Worm (Caenorhabditis elegans): ENCODE data around the gene nhr-56.

Gene nhr-56

ce11 chrV:2228781-2229180 lies 10.0 kb downstream of the nhr-56 start, which contains the start of gene nhr-126:
Gene nhr-126, plus strand, starts transcription at chrV:2229081.
- TF ChIP-seq ceh-82 (tag; optimal IDR thresholded peaks at IDR 0.05), result no peak
- no peak for TF ChIP-seq lir-3 (tag; optimal IDR thresholded peaks at IDR 0.05)
- no peak for TF ChIP-seq ztf-11 (tag; optimal IDR thresholded peaks at IDR 0.05)
- no peak for TF ChIP-seq lsy-2 (tag; optimal IDR thresholded peaks at IDR 0.05)
- TF ChIP-seq hmg-1.1 (GFP tag; IDR thresholded peaks at IDR 0.05), result no peak
- TF ChIP-seq nhr-6 (tag; optimal IDR thresholded peaks at IDR 0.05), result no peak
- no peak for TF ChIP-seq zip-2 (tag; optimal IDR thresholded peaks at IDR 0.05)
- TF ChIP-seq mep-1 (tag; optimal IDR thresholded peaks at IDR 0.05), result no peak

- peak; percentile 44 for TF ChIP-seq dve-1 (tag; optimal IDR thresholded peaks at IDR 0.05; ENCODE audit: insufficient read depth)
- no peak for TF ChIP-seq arid-1 (GFP tag; conservative IDR thresholded peaks at IDR 0.05)
- TF ChIP-seq hlh-30 (tag; optimal IDR thresholded peaks at IDR 0.05; ENCODE audit: insufficient read depth), result peak; percentile 87
- TF ChIP-seq lsy-2 (tag; optimal IDR thresholded peaks at IDR 0.05), result peak in 1 of 2 experiments; percentile 3
- TF ChIP-seq nhr-28 (tag; optimal IDR thresholded peaks at IDR 0.05), result peak; percentile 30
- TF ChIP-seq mes-2 (tag; optimal IDR thresholded peaks at IDR 0.05; ENCODE audit: poor library complexity, severe bottlenecking), result peak; percentile 6
- no peak for TF ChIP-seq F49E8.2 (tag; optimal IDR thresholded peaks at IDR 0.05; ENCODE audit: borderline replicate concordance)
- no peak for TF ChIP-seq daf-16 (GFP tag; optimal IDR thresholded peaks at IDR 0.05)
- TF ChIP-seq daf-16 (tag; optimal IDR thresholded peaks at IDR 0.05), result peak; percentile 44
- peak; percentile 15 for TF ChIP-seq hlh-11 (tag; optimal IDR thresholded peaks at IDR 0.05)
- TF ChIP-seq unc-62 (GFP tag; optimal IDR thresholded peaks at IDR 0.05 in 1 of 2), result peak in 1 of 2 experiments; percentile 55
- no peak for TF ChIP-seq unc-62 (tag; optimal IDR thresholded peaks at IDR 0.05)
Observed at ce11 chrV:2230912-2231311, 12.1 kb downstream of the nhr-56 start, which contains the start of gene nhr-134. Gene nhr-134, plus strand, starts transcription at chrV:2231223.

- TF ChIP-seq set-16 (GFP tag; IDR thresholded peaks at IDR 0.05) (no peak), pqm-1 (tag; optimal IDR thresholded peaks at IDR 0.05) (no peak), hlh-11 (tag; optimal IDR thresholded peaks at IDR 0.05) (no peak), tag-97 (GFP tag; IDR thresholded peaks at IDR 0.05) (no peak), ztf-11 (tag; optimal IDR thresholded peaks at IDR 0.05) (no peak), F26F4.8 (GFP tag; conservative IDR thresholded peaks at IDR 0.05) (no peak), daf-8 (GFP tag; IDR thresholded peaks at IDR 0.05) (no peak), nhr-77 (tag; optimal IDR thresholded peaks at IDR 0.05) (no peak), nhr-41 (GFP tag; IDR thresholded peaks at IDR 0.05) (no peak), nhr-11 (tag; optimal IDR thresholded peaks at IDR 0.05) (no peak), mdt-29 (GFP tag; IDR thresholded peaks at IDR 0.05) (no peak), mdl-1 (tag; optimal IDR thresholded peaks at IDR 0.05) (no peak), nhr-237 (tag; optimal IDR thresholded peaks at IDR 0.05) (no peak), ceh-44 (GFP tag; IDR thresholded peaks at IDR 0.05) (no peak)
Observed at ce11 chrV:2233177-2233576, 14.4 kb downstream of the nhr-56 start, which contains the start of gene nhr-96. Gene nhr-96, plus strand, starts transcription at chrV:2233477.

- no peak for TF ChIP-seq zip-11 (GFP tag; IDR thresholded peaks at IDR 0.05)
- TF ChIP-seq nhr-77 (tag; optimal IDR thresholded peaks at IDR 0.05), result peak; percentile 14
- peak; percentile 34 for TF ChIP-seq dve-1 (tag; optimal IDR thresholded peaks at IDR 0.05; ENCODE audit: insufficient read depth)
- peak; percentile 91 for TF ChIP-seq nhr-28 (tag; optimal IDR thresholded peaks at IDR 0.05)
- TF ChIP-seq Y48G9A.11 (GFP tag; IDR thresholded peaks at IDR 0.05), result no peak
- TF ChIP-seq ces-1 (GFP tag; optimal IDR thresholded peaks at IDR 0.05), result no peak
- TF ChIP-seq daf-8 (GFP tag; IDR thresholded peaks at IDR 0.05), result no peak
- TF ChIP-seq saeg-2 (GFP tag; IDR thresholded peaks at IDR 0.05), result no peak
- peak; percentile 32 for TF ChIP-seq hlh-30 (tag; optimal IDR thresholded peaks at IDR 0.05; ENCODE audit: insufficient read depth)
- no peak for TF ChIP-seq nhr-48 (tag; optimal IDR thresholded peaks at IDR 0.05)
- TF ChIP-seq spr-3 (GFP tag; optimal IDR thresholded peaks at IDR 0.05), result no peak
- no peak for TF ChIP-seq T26A8.4 (GFP tag; IDR thresholded peaks at IDR 0.05)
- no peak for TF ChIP-seq fos-1 (tag; optimal IDR thresholded peaks at IDR 0.05)
- no peak for TF ChIP-seq daf-16 (GFP tag; optimal IDR thresholded peaks at IDR 0.05)
- peak; percentile 10 for TF ChIP-seq daf-16 (tag; optimal IDR thresholded peaks at IDR 0.05)
- TF ChIP-seq hlh-11 (tag; optimal IDR thresholded peaks at IDR 0.05), result peak; percentile 52
- no peak for TF ChIP-seq lin-29 (GFP tag; IDR thresholded peaks at IDR 0.05)
- no peak for TF ChIP-seq daf-19 (GFP tag; conservative IDR thresholded peaks at IDR 0.05)
- TF ChIP-seq pha-4 (GFP tag; IDR thresholded peaks at IDR 0.05), result no peak
- no peak for TF ChIP-seq pha-4 (tag; optimal IDR thresholded peaks at IDR 0.05)
- TF ChIP-seq cey-2 (tag; optimal IDR thresholded peaks at IDR 0.05; ENCODE audit: borderline replicate concordance, insufficient read depth), result no peak
- peak in 1 of 2 experiments; percentile 35 for TF ChIP-seq unc-62 (GFP tag; optimal IDR thresholded peaks at IDR 0.05 in 1 of 2)
- no peak for TF ChIP-seq unc-62 (tag; optimal IDR thresholded peaks at IDR 0.05)
- TF ChIP-seq R02D3.7 (tag; optimal IDR thresholded peaks at IDR 0.05), result no peak
- TF ChIP-seq lim-7 (GFP tag; IDR thresholded peaks at IDR 0.05), result no peak
Observed at ce11 chrV:2235848-2236247, 17.0 kb downstream of the nhr-56 start, which contains the start of gene cyp-33C4. Gene cyp-33C4, plus strand, starts transcription at chrV:2236140.

Data from whole organism, L4 larva.